Fruit fly (Drosophila melanogaster) whole organism, embryonic: ENCODE data around the gene AsnRS.

Source experiments
- Asciz ChIP-seq: fragments of 200-800 bp; sonication (Bioruptor generic); optimal IDR thresholded peaks from 2 replicates; lab custom pipeline; 2017; ENCODE audit warnings: missing biosample characterization, mild to moderate bottlenecking, missing genetic modification characterization, missing genetic modification reagents
- CG11695 ChIP-seq: fragments of 200-800 bp; sonication (Bioruptor generic); IDR thresholded peaks from 3 replicates; pipeline ENCODE4 v1.3.6; 2022; ENCODE audit warnings: missing biosample characterization, missing genetic modification characterization
- CG11696 ChIP-seq: fragments of 200-800 bp; sonication (Bioruptor generic); IDR thresholded peaks from 2 replicates; pipeline ENCODE4 v1.3.6; 2022; ENCODE audit warnings: missing biosample characterization, missing genetic modification characterization
- CG15696 ChIP-seq: fragments of 200-800 bp; sonication (Bioruptor generic); optimal IDR thresholded peaks from 2 replicates; lab custom pipeline; 2019; ENCODE audit warnings: missing biosample characterization, mild to moderate bottlenecking, missing genetic modification characterization, moderate library complexity
- CG17612 ChIP-seq: fragments of 200-800 bp; sonication (Bioruptor generic); IDR thresholded peaks from 2 replicates; pipeline ENCODE4 v1.3.6; 2022; ENCODE audit warnings: missing biosample characterization, missing genetic modification characterization
- CG17912 ChIP-seq: fragments of 200-800 bp; sonication (Bioruptor generic); optimal IDR thresholded peaks from 2 replicates; lab custom pipeline; 2018; ENCODE audit warnings: missing biosample characterization, mild to moderate bottlenecking, missing genetic modification characterization
- CG4360 ChIP-seq: fragments of 200-800 bp; sonication (Bioruptor generic); IDR thresholded peaks from 2 replicates; pipeline ENCODE4 v1.3.6; 2022; ENCODE audit warnings: missing biosample characterization, missing genetic modification characterization
- CG5180 ChIP-seq: fragments of 200-800 bp; sonication (Bioruptor generic); optimal IDR thresholded peaks from 3 replicates; lab custom pipeline; 2017; ENCODE audit warnings: missing biosample characterization, missing genetic modification characterization, mild to moderate bottlenecking, moderate library complexity, missing genetic modification reagents
- CG6254 ChIP-seq: fragments of 200-800 bp; sonication (Bioruptor generic); optimal IDR thresholded peaks from 3 replicates; lab custom pipeline; 2017; ENCODE audit warnings: mild to moderate bottlenecking, missing biosample characterization, missing genetic modification reagents, missing genetic modification characterization
- CG6654 ChIP-seq: fragments of 200-800 bp; sonication (Bioruptor generic); optimal IDR thresholded peaks from 2 replicates; lab custom pipeline; 2017; ENCODE audit warnings: missing biosample characterization, mild to moderate bottlenecking, missing genetic modification characterization
- CG7271 ChIP-seq: fragments of 200-800 bp; sonication (Bioruptor generic); optimal IDR thresholded peaks from 2 replicates; lab custom pipeline; 2018; ENCODE audit warnings: missing biosample characterization, mild to moderate bottlenecking, missing genetic modification characterization, moderate library complexity
- E2f1 ChIP-seq: fragments of 200-800 bp; sonication (Bioruptor generic); IDR thresholded peaks from 2 replicates; pipeline ENCODE4 v1.3.6; 2022; ENCODE audit warnings: missing biosample characterization, missing genetic modification characterization
- E2f2 ChIP-seq: fragments of 200-800 bp; sonication (Bioruptor generic); IDR thresholded peaks from 2 replicates; pipeline ENCODE4 v1.3.6; 2022; ENCODE audit warnings: missing biosample characterization, missing genetic modification characterization
- Ets97D ChIP-seq: fragments of 200-800 bp; sonication (Bioruptor generic); optimal IDR thresholded peaks from 3 replicates; lab custom pipeline; 2016; ENCODE audit warnings: missing biosample characterization, missing genetic modification characterization
- H2.0 ChIP-seq: fragments of 200-800 bp; sonication (Bioruptor generic); IDR thresholded peaks from 2 replicates; pipeline ENCODE4 v1.3.6; 2022; ENCODE audit warnings: missing biosample characterization, missing genetic modification characterization
- Hmx ChIP-seq: fragments of 200-800 bp; sonication (Bioruptor generic); optimal IDR thresholded peaks from 2 replicates; lab custom pipeline; 2016; ENCODE audit warnings: missing biosample characterization, missing genetic modification characterization
- Med ChIP-seq: fragments of 200-800 bp; sonication (Bioruptor generic); peaks from one replicate; lab custom pipeline; 2016; ENCODE audit warnings: missing biosample characterization, missing genetic modification characterization, mild to moderate bottlenecking, inconsistent platforms, moderate library complexity
- Meics ChIP-seq: fragments of 200-800 bp; sonication (Bioruptor generic); optimal IDR thresholded peaks from 2 replicates; lab custom pipeline; 2017; ENCODE audit warnings: missing biosample characterization, mild to moderate bottlenecking, missing genetic modification characterization
- NfI ChIP-seq: fragments of 200-800 bp; sonication (Bioruptor generic); optimal IDR thresholded peaks from 3 replicates; lab custom pipeline; 2018; ENCODE audit warnings: missing biosample characterization, mild to moderate bottlenecking, missing genetic modification characterization, moderate library complexity
- YL-1 ChIP-seq: fragments of 200-800 bp; sonication (Bioruptor generic); optimal IDR thresholded peaks from 3 replicates; lab custom pipeline; 2017; ENCODE audit warnings: missing biosample characterization, mild to moderate bottlenecking, missing genetic modification characterization
- ac ChIP-seq: fragments of 200-800 bp; sonication (Bioruptor generic); optimal IDR thresholded peaks from 3 replicates; lab custom pipeline; 2017; ENCODE audit warnings: missing biosample characterization, mild to moderate bottlenecking, missing genetic modification characterization
- ato ChIP-seq: fragments of 200-800 bp; sonication (Bioruptor generic); IDR thresholded peaks from 2 replicates; pipeline ENCODE4 v1.3.6; 2022; ENCODE audit warnings: missing biosample characterization, missing genetic modification characterization; ENCODE audit not compliant: partially characterized antibody
- az2 ChIP-seq: fragments of 200-800 bp; sonication (Bioruptor generic); optimal IDR thresholded peaks from 3 replicates; lab custom pipeline; 2016; ENCODE audit warnings: missing biosample characterization, missing genetic modification characterization
- bigmax ChIP-seq: fragments of 200-800 bp; sonication (Bioruptor generic); optimal IDR thresholded peaks from 2 replicates; lab custom pipeline; 2018; ENCODE audit warnings: missing biosample characterization, mild to moderate bottlenecking, missing genetic modification characterization
- bsh ChIP-seq, 2 experiments: fragments of 200-800 bp; sonication (Bioruptor generic); optimal IDR thresholded peaks; 2 replicates each; lab custom pipeline; 2017 to 2018; ENCODE audit warnings: mild to moderate bottlenecking in 2 of 2, missing biosample characterization in 2 of 2, missing genetic modification characterization in 2 of 2, moderate library complexity in 1 of 2
- btn ChIP-seq: fragments of 200-800 bp; sonication (Bioruptor generic); optimal IDR thresholded peaks from 2 replicates; lab custom pipeline; 2016; ENCODE audit warnings: missing biosample characterization, missing genetic modification characterization
- chm ChIP-seq: fragments of 200-800 bp; sonication (Bioruptor generic); IDR thresholded peaks from 2 replicates; pipeline ENCODE4 v1.3.6; 2022; ENCODE audit warnings: missing biosample characterization, missing genetic modification characterization
- dimm ChIP-seq: fragments of 200-800 bp; sonication (Bioruptor generic); IDR thresholded peaks from 2 replicates; pipeline ENCODE4 v1.3.6; 2022; ENCODE audit warnings: missing biosample characterization, missing genetic modification characterization
- dysf ChIP-seq: fragments of 200-800 bp; sonication (Bioruptor generic); IDR thresholded peaks from 3 replicates; pipeline ENCODE4 v1.3.6; 2022; ENCODE audit warnings: missing biosample characterization, missing genetic modification characterization
- grau ChIP-seq: fragments of 200-800 bp; optimal IDR thresholded peaks from 3 replicates; lab custom pipeline; 2019; ENCODE audit warnings: missing biosample characterization, mild to moderate bottlenecking, missing genetic modification characterization, moderate library complexity
- her ChIP-seq: fragments of 200-800 bp; sonication (Bioruptor generic); optimal IDR thresholded peaks from 2 replicates; lab custom pipeline; 2016; ENCODE audit warnings: missing biosample characterization, missing genetic modification characterization
- hkb ChIP-seq, 2 experiments: fragments of 200-800 bp in 1 of 2; fragments of >200 bp in 1 of 2; sonication (Bioruptor generic) in 1 of 2; IDR thresholded peaks in 1 of 2; optimal IDR thresholded peaks in 1 of 2; 2 replicates each; pipeline versions ENCODE4 v1.3.6 to Lab custom; 2017 to 2022; ENCODE audit warnings: missing biosample characterization in 1 of 2, missing genetic modification characterization in 1 of 2
- ind ChIP-seq: fragments of 200-800 bp; sonication (Bioruptor generic); optimal IDR thresholded peaks from 3 replicates; lab custom pipeline; 2016; ENCODE audit warnings: missing biosample characterization, missing genetic modification characterization
- p53 ChIP-seq: fragments of 200-800 bp; sonication (Bioruptor generic); optimal IDR thresholded peaks from 2 replicates; lab custom pipeline; 2016; ENCODE audit warnings: missing biosample characterization, missing genetic modification characterization
- psq ChIP-seq: fragments of 200-800 bp; sonication (Bioruptor generic); optimal IDR thresholded peaks from 2 replicates; lab custom pipeline; 2017; ENCODE audit warnings: missing biosample characterization, missing genetic modification characterization
- pzg ChIP-seq: fragments of 200-800 bp; sonication (Bioruptor generic); optimal IDR thresholded peaks from 3 replicates; lab custom pipeline; 2018; ENCODE audit warnings: missing biosample characterization, mild to moderate bottlenecking, missing genetic modification characterization, moderate library complexity
- ranshi ChIP-seq: fragments of 200-800 bp; sonication (Bioruptor generic); IDR thresholded peaks from 2 replicates; pipeline ENCODE4 v1.3.6; 2022; ENCODE audit warnings: missing biosample characterization, missing genetic modification characterization
- sens-2 ChIP-seq: fragments of 200-800 bp; sonication (Bioruptor generic); IDR thresholded peaks from 2 replicates; pipeline ENCODE4 v1.3.6; 2022; ENCODE audit warnings: missing biosample characterization, missing genetic modification characterization
- seq ChIP-seq: fragments of 200-800 bp; sonication (Bioruptor generic); IDR thresholded peaks from 2 replicates; pipeline ENCODE4 v1.3.6; 2022; ENCODE audit warnings: missing biosample characterization, missing genetic modification characterization
- sim ChIP-seq: fragments of 200-800 bp; sonication (Bioruptor generic); IDR thresholded peaks from 2 replicates; pipeline ENCODE4 v1.3.6; 2022; ENCODE audit warnings: missing biosample characterization, missing genetic modification characterization
- sna ChIP-seq: fragments of 200-800 bp; sonication (Bioruptor generic); IDR thresholded peaks from 2 replicates; pipeline ENCODE4 v1.3.6; 2022; ENCODE audit warnings: missing biosample characterization, missing genetic modification characterization; ENCODE audit not compliant: partially characterized antibody
- sob ChIP-seq: fragments of 200-800 bp; sonication (Bioruptor generic); IDR thresholded peaks from 2 replicates; pipeline ENCODE4 v1.3.6; 2022; ENCODE audit warnings: missing biosample characterization, missing genetic modification characterization
- tap ChIP-seq: fragments of 200-800 bp; optimal IDR thresholded peaks from 3 replicates; lab custom pipeline; 2019; ENCODE audit warnings: missing biosample characterization, mild to moderate bottlenecking, missing genetic modification characterization, moderate library complexity
- toy ChIP-seq: fragments of 200-800 bp; sonication (Bioruptor generic); IDR thresholded peaks from 2 replicates; pipeline ENCODE4 v1.3.6; 2022; ENCODE audit warnings: missing biosample characterization, missing genetic modification characterization
- tup ChIP-seq: fragments of 200-800 bp; sonication (Bioruptor generic); optimal IDR thresholded peaks from 2 replicates; lab custom pipeline; 2016; ENCODE audit warnings: missing biosample characterization, mild to moderate bottlenecking, missing genetic modification characterization, moderate library complexity
- tx ChIP-seq: fragments of 200-800 bp; sonication (Bioruptor generic); optimal IDR thresholded peaks from 2 replicates; lab custom pipeline; 2016; ENCODE audit warnings: missing biosample characterization, missing genetic modification characterization
- vnd ChIP-seq: fragments of 200-800 bp; sonication (Bioruptor generic); IDR thresholded peaks from 3 replicates; pipeline ENCODE4 v1.3.6; 2022; ENCODE audit warnings: missing biosample characterization, missing genetic modification characterization; ENCODE audit not compliant: partially characterized antibody
- z ChIP-seq: fragments of 200-800 bp; sonication (Bioruptor generic); IDR thresholded peaks from 3 replicates; pipeline ENCODE4 v1.3.6; 2022; ENCODE audit warnings: missing biosample characterization, missing genetic modification characterization
- zen2 ChIP-seq: fragments of 200-800 bp; sonication (Bioruptor generic); IDR thresholded peaks from 3 replicates; pipeline ENCODE4 v1.3.6; 2022; ENCODE audit warnings: missing biosample characterization, missing genetic modification characterization; ENCODE audit not compliant: partially characterized antibody

The AsnRS gene

dm6 chr2L:19141435-19142126 lies 9.8 kb upstream of the AsnRS start (continued):
- no peak for TF ChIP-seq CG4360
- peak; percentile 7 for TF ChIP-seq Ets97D (GFP tag; lab: Kevin White, UChicago)
- TF ChIP-seq Med (GFP tag; lab: Kevin White, UChicago), result peak; percentile 94
- TF ChIP-seq sob (GFP tag; lab: Robert Waterston, UW), result peak; percentile 30; the same call in 1 of the 2 replicates
- peak; percentile 47 for TF ChIP-seq CG5180 (GFP tag; lab: Kevin White, UChicago)
- no peak for TF ChIP-seq chm
- no peak for TF ChIP-seq toy (GFP tag; lab: Robert Waterston, UW)
- peak; percentile 79 for TF ChIP-seq dysf (GFP tag; lab: Robert Waterston, UW)
- TF ChIP-seq bsh (GFP tag; optimal IDR thresholded peaks at IDR 0.05; lab: Kevin White, UChicago), result peak; percentile 85 to 87
- TF ChIP-seq ato (GFP tag; lab: Robert Waterston, UW), result no peak
- TF ChIP-seq tup, result peak; percentile 26
- no peak for TF ChIP-seq H2.0 (GFP tag; lab: Robert Waterston, UW)
- TF ChIP-seq CG7271 (tag; lab: Kevin White, UChicago), result no peak
- no peak for TF ChIP-seq seq (GFP tag; lab: Robert Waterston, UW)
- peak; percentile 54; the same call in 1 of the 2 replicates for TF ChIP-seq ranshi
- peak; percentile 41 for TF ChIP-seq Hmx (GFP tag; lab: Kevin White, UChicago)
- peak; percentile 85 for TF ChIP-seq grau (tag; lab: Kevin White, UChicago)
- peak; percentile 17 for TF ChIP-seq p53
- no peak for TF ChIP-seq psq (GFP tag; lab: Kevin White, UChicago)
- no peak for TF ChIP-seq sim
- no peak for TF ChIP-seq CG17612
- TF ChIP-seq sna (GFP tag; lab: Robert Waterston, UW), result no peak
- TF ChIP-seq pzg (GFP tag; lab: Kevin White, UChicago), result no peak
- peak; percentile 53 for TF ChIP-seq tx (GFP tag; lab: Kevin White, UChicago)
- TF ChIP-seq dimm, result no peak
- TF ChIP-seq YL-1 (GFP tag; lab: Kevin White, UChicago), result peak; percentile 7
- peak; percentile 65 for TF ChIP-seq CG6254 (GFP tag; lab: Kevin White, UChicago)
- TF ChIP-seq E2f1 (GFP tag; lab: Robert Waterston, UW), result no peak
- TF ChIP-seq NfI (GFP tag; lab: Kevin White, UChicago), result peak; percentile 70
- no peak for TF ChIP-seq sens-2
- TF ChIP-seq btn (GFP tag; lab: Kevin White, UChicago), result no peak
- peak; percentile 51 for TF ChIP-seq CG6654 (GFP tag; lab: Kevin White, UChicago)
- TF ChIP-seq az2, result peak; percentile 69
- TF ChIP-seq her, result peak; percentile 52
- peak; percentile 73; the same call in 1 of the 3 replicates for TF ChIP-seq CG11695
- no peak for TF ChIP-seq vnd (GFP tag; lab: Robert Waterston, UW)
- TF ChIP-seq CG17912 (GFP tag; lab: Kevin White, UChicago), result no peak
- peak; percentile 33; the same call in 1 of the 2 replicates for TF ChIP-seq E2f2 (GFP tag; lab: Robert Waterston, UW)
- peak; percentile 68 for TF ChIP-seq ind (GFP tag; lab: Kevin White, UChicago)
- TF ChIP-seq zen2 (GFP tag; lab: Robert Waterston, UW), result no peak
- TF ChIP-seq bigmax (GFP tag; lab: Kevin White, UChicago), result no peak
- peak; percentile 28 for TF ChIP-seq CG15696
- TF ChIP-seq CG11696 (GFP tag; lab: Robert Waterston, UW), result no peak
- TF ChIP-seq tap (tag; lab: Kevin White, UChicago), result peak; percentile 55
- peak; percentile 85 for TF ChIP-seq Meics (GFP tag; lab: Kevin White, UChicago)
- TF ChIP-seq ac (GFP tag; lab: Kevin White, UChicago), result no peak
- no peak for TF ChIP-seq hkb (optimal IDR thresholded peaks at IDR 0.05; lab: Kevin White, UChicago)
- TF ChIP-seq hkb (GFP tag; IDR thresholded peaks at IDR 0.05; lab: Robert Waterston, UW), result 0 out of 2 replicates have a peak, but pooled peaks have one; percentile 39
- TF ChIP-seq Asciz (GFP tag; lab: Kevin White, UChicago), result peak; percentile 65
- TF ChIP-seq z (GFP tag; lab: Robert Waterston, UW), result no peak
